Worm (Caenorhabditis elegans) whole organism, L3 larva: ENCODE measurements around the gene pmt-1.

Source experiments
- ZK546.5 ChIP-seq: sonication (generic microtip); optimal IDR thresholded peaks from 2 replicates; lab custom pipeline; 2017; ENCODE audit warnings: missing biosample characterization, missing genetic modification characterization
- ceh-16 ChIP-seq: sonication (generic microtip); optimal IDR thresholded peaks from 2 replicates; lab custom pipeline; 2017; ENCODE audit warnings: missing biosample characterization, missing genetic modification characterization
- ceh-9 ChIP-seq: sonication (generic microtip); optimal IDR thresholded peaks from 2 replicates; lab custom pipeline; 2018; ENCODE audit warnings: missing biosample characterization, missing genetic modification characterization
- nhr-28 ChIP-seq: fragments of 150-350 bp; optimal IDR thresholded peaks from 2 replicates; lab custom pipeline; 2014; ENCODE audit warnings: missing biosample characterization, missing genetic modification characterization
- nhr-76 ChIP-seq: fragments of 150-350 bp; sonication (generic microtip); optimal IDR thresholded peaks from 5 replicates; lab custom pipeline; 2014; ENCODE audit warnings: missing biosample characterization, missing genetic modification characterization
- nhr-77 ChIP-seq: fragments of 150-350 bp; optimal IDR thresholded peaks from 2 replicates; lab custom pipeline; 2014; ENCODE audit warnings: missing biosample characterization, missing genetic modification characterization
- pha-4 ChIP-seq: fragments of 150-350 bp; optimal IDR thresholded peaks from 2 replicates; lab custom pipeline; 2014; ENCODE audit warnings: missing biosample characterization, missing genetic modification reagents, missing genetic modification characterization
- sea-2 ChIP-seq: fragments of 150-350 bp; sonication (generic microtip); optimal IDR thresholded peaks from 4 replicates; lab custom pipeline; 2014; ENCODE audit warnings: missing biosample characterization, missing genetic modification reagents, missing genetic modification characterization
- skn-1 ChIP-seq: fragments of 150-350 bp; optimal IDR thresholded peaks from 2 replicates; lab custom pipeline; 2014; ENCODE audit warnings: missing biosample characterization, missing genetic modification characterization
- tbx-2 ChIP-seq: sonication (generic microtip); optimal IDR thresholded peaks from 2 replicates; lab custom pipeline; 2016; ENCODE audit warnings: mild to moderate bottlenecking, missing genetic modification characterization, missing compliant biosample characterization
- zag-1 ChIP-seq: fragments of 150-350 bp; optimal IDR thresholded peaks from 2 replicates; lab custom pipeline; 2014; ENCODE audit warnings: missing biosample characterization, missing genetic modification characterization
- ztf-11 ChIP-seq: fragments of 150-350 bp; optimal IDR thresholded peaks from 2 replicates; lab custom pipeline; 2014; ENCODE audit warnings: missing biosample characterization, missing genetic modification characterization

DNA sequence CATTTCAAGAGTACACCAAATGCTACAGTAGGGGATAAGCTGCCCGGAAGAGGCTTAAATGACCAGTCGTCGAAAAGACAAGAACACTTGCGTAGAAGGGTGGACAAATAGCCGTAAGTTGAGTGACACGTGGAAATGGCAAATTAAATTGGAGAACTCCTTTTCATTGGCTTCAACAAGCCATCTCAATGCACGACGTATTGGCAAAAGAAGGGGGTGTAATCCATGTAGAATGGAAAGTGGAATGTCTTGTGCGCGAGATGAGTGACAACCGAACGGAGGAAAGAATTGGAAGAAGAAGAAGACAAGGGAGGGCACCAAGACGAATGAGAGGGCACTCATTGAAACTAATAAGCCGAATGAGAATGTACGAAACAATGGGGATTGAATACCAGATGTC lies 53.7 kb downstream of the pmt-1 start:
- TF ChIP-seq ztf-11 (tag; lab: Kevin White, UChicago) (no peak), tbx-2 (tag; lab: Kevin White, UChicago) (no peak), nhr-77 (tag; lab: Kevin White, UChicago) (no peak), nhr-76 (tag; lab: Kevin White, UChicago) (no peak), skn-1 (tag; lab: Kevin White, UChicago) (no peak), nhr-28 (tag; lab: Kevin White, UChicago) (no peak), ceh-9 (tag; lab: Kevin White, UChicago) (no peak), sea-2 (no peak), zag-1 (tag; lab: Kevin White, UChicago) (no peak), ceh-16 (tag; lab: Kevin White, UChicago) (no peak), ZK546.5 (no peak), pha-4 (tag; lab: Kevin White, UChicago) (no peak)
